Worm (Caenorhabditis elegans) whole organism, L3 larva: ENCODE results near the gene fbxa-182.

Source experiments
- ZK546.5 ChIP-seq: sonication (generic microtip); optimal IDR thresholded peaks from 2 replicates; lab custom pipeline; 2017; ENCODE audit warnings: missing biosample characterization, missing genetic modification characterization
- aly-2 ChIP-seq: fragments of 150-350 bp; optimal IDR thresholded peaks from 2 replicates; lab custom pipeline; 2014; ENCODE audit warnings: missing biosample characterization, missing genetic modification characterization
- ama-1 ChIP-seq: fragments of 150-350 bp; optimal IDR thresholded peaks from 2 replicates; lab custom pipeline; 2018
- ceh-16 ChIP-seq: sonication (generic microtip); optimal IDR thresholded peaks from 2 replicates; lab custom pipeline; 2017; ENCODE audit warnings: missing biosample characterization, missing genetic modification characterization
- ceh-28 ChIP-seq: fragments of 150-350 bp; optimal IDR thresholded peaks from 2 replicates; lab custom pipeline; 2014; ENCODE audit warnings: missing biosample characterization, missing genetic modification reagents, missing genetic modification characterization
- ceh-82 ChIP-seq: fragments of 150-350 bp; optimal IDR thresholded peaks from 2 replicates; lab custom pipeline; 2014; ENCODE audit warnings: missing biosample characterization, missing genetic modification characterization
- ceh-9 ChIP-seq: sonication (generic microtip); optimal IDR thresholded peaks from 2 replicates; lab custom pipeline; 2018; ENCODE audit warnings: missing biosample characterization, missing genetic modification characterization
- daf-12 ChIP-seq: fragments of 150-350 bp; optimal IDR thresholded peaks from 2 replicates; lab custom pipeline; 2014; ENCODE audit warnings: missing biosample characterization, missing genetic modification reagents, missing genetic modification characterization
- egl-27 ChIP-seq: sonication (generic microtip); optimal IDR thresholded peaks from 4 replicates; lab custom pipeline; 2017; ENCODE audit warnings: missing biosample characterization, missing genetic modification reagents, missing genetic modification characterization
- egl-5 ChIP-seq: fragments of 150-350 bp; optimal IDR thresholded peaks from 2 replicates; lab custom pipeline; 2017; ENCODE audit warnings: missing biosample characterization, missing genetic modification reagents, missing genetic modification characterization, inconsistent platforms
- elt-1 ChIP-seq: fragments of 150-350 bp; optimal IDR thresholded peaks from 2 replicates; lab custom pipeline; 2014; ENCODE audit warnings: missing biosample characterization, missing genetic modification characterization
- elt-2 ChIP-seq: sonication (generic microtip); optimal IDR thresholded peaks from 2 replicates; lab custom pipeline; 2016; ENCODE audit warnings: missing genetic modification reagents, mild to moderate bottlenecking, missing genetic modification characterization, missing compliant biosample characterization
- fkh-2 ChIP-seq: fragments of 150-350 bp; optimal IDR thresholded peaks from 2 replicates; lab custom pipeline; 2014; ENCODE audit warnings: missing biosample characterization, missing genetic modification reagents, missing genetic modification characterization
- jun-1 ChIP-seq: fragments of 150-350 bp; optimal IDR thresholded peaks from 2 replicates; lab custom pipeline; 2014; ENCODE audit warnings: missing biosample characterization, missing genetic modification reagents, missing genetic modification characterization
- mdl-1 ChIP-seq: fragments of 150-350 bp; optimal IDR thresholded peaks from 2 replicates; lab custom pipeline; 2014; ENCODE audit warnings: missing biosample characterization, missing genetic modification characterization
- mml-1 ChIP-seq: fragments of 150-350 bp; sonication (generic microtip); optimal IDR thresholded peaks from 3 replicates; lab custom pipeline; 2014; ENCODE audit warnings: missing biosample characterization, missing genetic modification characterization
- nfya-1 ChIP-seq: sonication (generic microtip); optimal IDR thresholded peaks from 2 replicates; lab custom pipeline; 2017; ENCODE audit warnings: missing genetic modification characterization, mild to moderate bottlenecking, missing compliant biosample characterization, antibody characterized with exemption, moderate library complexity; ENCODE audit not compliant: insufficient read depth
- nhr-11 ChIP-seq: fragments of 150-350 bp; optimal IDR thresholded peaks from 2 replicates; lab custom pipeline; 2014; ENCODE audit warnings: missing biosample characterization, missing genetic modification characterization
- nhr-12 ChIP-seq: fragments of 150-350 bp; optimal IDR thresholded peaks from 2 replicates; lab custom pipeline; 2014; ENCODE audit warnings: missing biosample characterization, missing genetic modification characterization
- nhr-25 ChIP-seq: sonication (generic microtip); optimal IDR thresholded peaks from 2 replicates; lab custom pipeline; 2017; ENCODE audit warnings: missing biosample characterization, missing genetic modification characterization
- nhr-28 ChIP-seq: fragments of 150-350 bp; optimal IDR thresholded peaks from 2 replicates; lab custom pipeline; 2014; ENCODE audit warnings: missing biosample characterization, missing genetic modification characterization
- nhr-43 ChIP-seq: sonication (generic microtip); optimal IDR thresholded peaks from 2 replicates; lab custom pipeline; 2016; ENCODE audit warnings: mild to moderate bottlenecking, missing genetic modification characterization, missing compliant biosample characterization; ENCODE audit not compliant: poor library complexity, severe bottlenecking
- nhr-67 ChIP-seq: fragments of 150-350 bp; optimal IDR thresholded peaks from 2 replicates; lab custom pipeline; 2014; ENCODE audit warnings: missing biosample characterization, missing genetic modification characterization
- nhr-76 ChIP-seq: fragments of 150-350 bp; sonication (generic microtip); optimal IDR thresholded peaks from 5 replicates; lab custom pipeline; 2014; ENCODE audit warnings: missing biosample characterization, missing genetic modification characterization
- nhr-77 ChIP-seq: fragments of 150-350 bp; optimal IDR thresholded peaks from 2 replicates; lab custom pipeline; 2014; ENCODE audit warnings: missing biosample characterization, missing genetic modification characterization
- pha-4 ChIP-seq: fragments of 150-350 bp; optimal IDR thresholded peaks from 2 replicates; lab custom pipeline; 2014; ENCODE audit warnings: missing biosample characterization, missing genetic modification reagents, missing genetic modification characterization
- pqm-1 ChIP-seq: fragments of 150-350 bp; optimal IDR thresholded peaks from 2 replicates; lab custom pipeline; 2017; ENCODE audit warnings: missing biosample characterization, missing genetic modification characterization, inconsistent platforms
- skn-1 ChIP-seq: fragments of 150-350 bp; optimal IDR thresholded peaks from 2 replicates; lab custom pipeline; 2014; ENCODE audit warnings: missing biosample characterization, missing genetic modification characterization
- snpc-4 ChIP-seq: fragments of 150-350 bp; optimal IDR thresholded peaks from 2 replicates; lab custom pipeline; 2014; ENCODE audit warnings: missing biosample characterization, missing genetic modification characterization
- unc-39 ChIP-seq: sonication (generic microtip); optimal IDR thresholded peaks from 4 replicates; lab custom pipeline; 2017; ENCODE audit warnings: missing biosample characterization, missing genetic modification characterization
- unc-62 ChIP-seq: fragments of 150-350 bp; sonication (generic microtip); optimal IDR thresholded peaks from 4 replicates; lab custom pipeline; 2014; ENCODE audit warnings: missing biosample characterization, missing genetic modification reagents, missing genetic modification characterization
- zag-1 ChIP-seq: fragments of 150-350 bp; optimal IDR thresholded peaks from 2 replicates; lab custom pipeline; 2014; ENCODE audit warnings: missing biosample characterization, missing genetic modification characterization
- ztf-11 ChIP-seq: fragments of 150-350 bp; optimal IDR thresholded peaks from 2 replicates; lab custom pipeline; 2014; ENCODE audit warnings: missing biosample characterization, missing genetic modification characterization
- ztf-4 ChIP-seq: fragments of 150-350 bp; optimal IDR thresholded peaks from 2 replicates; lab custom pipeline; 2014; ENCODE audit warnings: missing biosample characterization, missing genetic modification characterization

fbxa-182 gene

ce11 chrII:2377751-2378150, 34.8 kb downstream of the fbxa-182 start, which contains the start of gene F16G10.6:
TSS of gene F16G10.6 (minus strand) at chrII:2377851.
- TF ChIP-seq ztf-11 (tag; lab: Kevin White, UChicago): no peak
- TF ChIP-seq skn-1: no peak
- TF ChIP-seq ztf-4 (tag; lab: Kevin White, UChicago): no peak
- no peak for TF ChIP-seq egl-27 (tag; lab: Kevin White, UChicago)
- TF ChIP-seq elt-2 (tag; lab: Kevin White, UChicago): no peak
- no peak for TF ChIP-seq nhr-43 (tag; lab: Kevin White, UChicago)
- TF ChIP-seq pha-4: no peak
- TF ChIP-seq mdl-1 (tag; lab: Kevin White, UChicago): no peak
- TF ChIP-seq nhr-67 (tag; lab: Kevin White, UChicago): no peak
- no peak for TF ChIP-seq zag-1 (tag; lab: Kevin White, UChicago)
- no peak for TF ChIP-seq aly-2 (tag; lab: Kevin White, UChicago)
- no peak for TF ChIP-seq nhr-76 (tag; lab: Kevin White, UChicago)
- no peak for TF ChIP-seq ZK546.5 (tag; lab: Kevin White, UChicago)

ce11 chrII:2374973-2375372, 37.6 kb downstream of the fbxa-182 start, which contains the start of gene F16G10.2:
TSS of gene F16G10.2 (plus strand) at chrII:2375273.
- no peak for TF ChIP-seq ceh-82 (tag; lab: Kevin White, UChicago)
- TF ChIP-seq elt-2 (tag; lab: Kevin White, UChicago): no peak
- TF ChIP-seq unc-62 (GFP tag; lab: Kevin White, UChicago): no peak
- TF ChIP-seq nfya-1 (tag; lab: Kevin White, UChicago): no peak
- no peak for TF ChIP-seq nhr-11 (tag; lab: Kevin White, UChicago)
- no peak for TF ChIP-seq daf-12
- no peak for TF ChIP-seq pqm-1
- TF ChIP-seq mdl-1 (tag; lab: Kevin White, UChicago): no peak
- no peak for TF ChIP-seq jun-1
- no peak for TF ChIP-seq mml-1 (tag; lab: Kevin White, UChicago)
- no peak for TF ChIP-seq aly-2 (tag; lab: Kevin White, UChicago)
- TF ChIP-seq ama-1: no peak
- TF ChIP-seq egl-5 (tag; lab: Kevin White, UChicago): no peak
- no peak for TF ChIP-seq ceh-16 (tag; lab: Kevin White, UChicago)
- no peak for TF ChIP-seq nhr-12 (tag; lab: Kevin White, UChicago)
- no peak for TF ChIP-seq pha-4
- TF ChIP-seq unc-39 (tag; lab: Kevin White, UChicago): no peak
- TF ChIP-seq nhr-77 (tag; lab: Kevin White, UChicago): no peak
- no peak for TF ChIP-seq ceh-9 (tag; lab: Kevin White, UChicago)
- TF ChIP-seq skn-1: no peak
- TF ChIP-seq, all 47 proteins: peak for 0

DNA sequence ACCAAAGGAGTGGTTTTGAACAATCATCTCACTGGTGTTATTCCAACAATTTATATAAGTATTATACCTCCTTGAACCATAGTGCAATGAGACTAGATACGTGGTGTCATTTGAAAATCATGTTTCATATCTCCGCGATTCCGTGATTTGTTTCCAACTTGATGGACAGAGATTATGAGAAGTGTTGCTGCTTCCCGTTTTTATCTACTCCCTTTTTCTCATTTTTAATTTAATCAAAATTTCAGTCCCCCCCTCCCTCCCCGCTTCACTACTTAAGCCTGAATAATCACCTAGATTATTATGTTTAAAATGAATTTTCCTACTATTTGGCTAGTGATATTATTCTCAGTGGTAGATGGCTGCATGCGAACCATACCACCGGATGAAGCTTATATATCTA, 40.5 kb downstream of the fbxa-182 start, which contains the start of gene F16G10.3:
F16G10.3 (plus strand) TSS at position 301 of the 400 bp plus-strand sequence.
- no peak for TF ChIP-seq ceh-28 (tag; lab: Kevin White, UChicago)
- TF ChIP-seq nhr-25 (tag; lab: Kevin White, UChicago): no peak
- no peak for TF ChIP-seq ztf-11 (tag; lab: Kevin White, UChicago)
- no peak for TF ChIP-seq egl-27 (tag; lab: Kevin White, UChicago)
- no peak for TF ChIP-seq ama-1
- TF ChIP-seq unc-62 (GFP tag; lab: Kevin White, UChicago): no peak
- no peak for TF ChIP-seq nhr-67 (tag; lab: Kevin White, UChicago)
- TF ChIP-seq fkh-2 (tag; lab: Kevin White, UChicago): no peak
- no peak for TF ChIP-seq nhr-28
- no peak for TF ChIP-seq elt-1 (tag; lab: Kevin White, UChicago)
- TF ChIP-seq snpc-4 (tag; lab: Kevin White, UChicago): no peak
- TF ChIP-seq zag-1 (tag; lab: Kevin White, UChicago): no peak
- no peak for TF ChIP-seq jun-1
- TF ChIP-seq skn-1: no peak
- no peak for TF ChIP-seq elt-2 (tag; lab: Kevin White, UChicago)
- TF ChIP-seq aly-2 (tag; lab: Kevin White, UChicago): no peak
- TF ChIP-seq, all 47 proteins: peak for 0

DNA sequence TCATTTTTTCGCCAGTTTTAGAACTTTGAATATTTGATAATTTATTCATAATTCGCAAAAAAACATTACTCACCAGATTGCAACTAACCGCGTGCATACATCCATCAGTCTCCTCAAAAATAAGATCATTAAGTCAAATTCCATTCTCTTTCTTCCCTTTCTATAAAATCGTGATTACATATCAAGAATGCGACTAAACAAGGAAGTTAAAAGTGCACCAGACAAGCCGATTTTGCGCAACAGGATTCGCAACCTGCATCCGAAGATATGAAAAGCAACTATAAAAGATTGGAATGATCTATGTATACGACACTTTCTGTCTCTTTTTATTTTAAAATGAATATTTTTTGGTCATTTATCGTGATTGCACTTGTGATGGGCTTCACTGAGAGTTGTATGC, 43.6 kb downstream of the fbxa-182 start, which contains the start of gene hpo-25:
hpo-25 (plus strand) TSS at position 301 of the 400 bp plus-strand sequence.
- TF ChIP-seq nhr-28 (no peak), ama-1 (no peak), ceh-28 (tag; lab: Kevin White, UChicago) (no peak), elt-2 (tag; lab: Kevin White, UChicago) (no peak), egl-27 (tag; lab: Kevin White, UChicago) (no peak), elt-1 (tag; lab: Kevin White, UChicago) (no peak), nhr-11 (tag; lab: Kevin White, UChicago) (no peak)
